Worm (Caenorhabditis elegans) whole organism, midembryonic: ENCODE results near the gene ant-1.4.

Experiments used
- T22C8.4 ChIP-seq: fragments of 200-800 bp; sonication (Bioruptor generic); IDR thresholded peaks from 2 replicates; pipeline ENCODE4 v1.3.6; 2022; ENCODE audit warnings: missing genetic modification characterization, missing compliant biosample characterization
- cog-1 ChIP-seq: sonication (generic microtip); optimal IDR thresholded peaks from 2 replicates; lab custom pipeline; 2016; ENCODE audit warnings: missing genetic modification characterization, missing compliant biosample characterization
- flt-1 ChIP-seq: fragments of 200-800 bp; sonication (Bioruptor generic); IDR thresholded peaks from 2 replicates; pipeline ENCODE4 v1.3.6; 2022; ENCODE audit warnings: missing genetic modification characterization, missing compliant biosample characterization
- tab-1 ChIP-seq: fragments of 200-800 bp; sonication (Bioruptor generic); IDR thresholded peaks from 2 replicates; pipeline ENCODE4 v1.3.6; 2022; ENCODE audit warnings: missing genetic modification characterization, missing compliant biosample characterization
- ztf-23 ChIP-seq: fragments of 200-800 bp; sonication (Bioruptor generic); IDR thresholded peaks from 2 replicates; pipeline ENCODE4 v1.3.6; 2022; ENCODE audit warnings: missing genetic modification reagents, missing genetic modification characterization, missing compliant biosample characterization
- ztf-29 ChIP-seq: fragments of 200-800 bp; sonication (Bioruptor generic); IDR thresholded peaks from 2 replicates; pipeline ENCODE4 v1.3.6; 2022; ENCODE audit warnings: missing genetic modification reagents, missing genetic modification characterization, missing compliant biosample characterization

DNA sequence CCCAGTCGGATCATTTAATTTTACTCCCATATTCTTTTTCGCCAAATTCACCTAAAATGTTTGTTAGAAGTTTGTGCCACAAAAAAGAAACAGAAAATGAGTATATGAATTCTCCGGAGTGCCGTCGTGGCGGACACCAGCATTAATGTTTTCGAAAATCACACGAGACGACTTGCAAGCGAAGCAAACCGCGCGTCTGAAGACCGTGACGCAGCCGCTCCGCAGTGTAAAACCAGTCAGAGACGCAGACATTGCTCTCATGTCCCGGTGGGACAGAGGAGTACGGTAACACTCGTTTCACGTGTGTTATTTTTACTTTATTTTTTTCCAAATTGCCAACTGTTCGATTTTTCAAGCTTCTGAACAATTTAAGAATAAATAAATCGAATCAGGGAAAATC is 27.4 kb downstream of the ant-1.4 start, which contains the start of the genes T26A8.4 and pdtf-1:
- TF ChIP-seq cog-1 (tag; lab: Kevin White, UChicago) = peak; percentile 94
- peak; percentile 29; the same call in 1 of the 2 replicates for TF ChIP-seq T22C8.4
- TF ChIP-seq ztf-29 (GFP tag; lab: Robert Waterston, UW) = peak; percentile 59; the same call in 1 of the 2 replicates
- TF ChIP-seq flt-1 (GFP tag; lab: Robert Waterston, UW) = peak; percentile 86
- peak; percentile 73; the same call in 1 of the 2 replicates for TF ChIP-seq tab-1 (GFP tag; lab: Robert Waterston, UW)
- TF ChIP-seq ztf-23 (GFP tag; lab: Robert Waterston, UW) = peak; percentile 51; the same call in 1 of the 2 replicates
